Fruit fly (Drosophila melanogaster): ENCODE data around the gene red.

The red gene

dm6 chr3R:14288669-14289383 lies at the start of gene red:
Gene red, plus strand, starts transcription at chr3R:14289071.
- TF ChIP-seq CG17806 (tag; optimal IDR thresholded peaks at IDR 0.05) (no peak), CG10348 (GFP tag; IDR thresholded peaks at IDR 0.05) (no peak), CG34367 (tag; optimal IDR thresholded peaks at IDR 0.05) (no peak), CG15710 (tag; optimal IDR thresholded peaks at IDR 0.05) (no peak), CG32121 (GFP tag; IDR thresholded peaks at IDR 0.05) (0 out of 2 replicates have a peak, but pooled peaks have one; percentile 11), CG12605 (GFP tag; IDR thresholded peaks at IDR 0.05) (peak; percentile 25; the same call in 1 of the 2 replicates), CG8159 (tag; optimal IDR thresholded peaks at IDR 0.05) (peak; percentile 9), Pif1A (GFP tag; optimal IDR thresholded peaks at IDR 0.05) (peak; percentile 14), CG4496 (GFP tag; IDR thresholded peaks at IDR 0.05) (peak; percentile 52; the same call in 1 of the 3 replicates), Ets98B (GFP tag; IDR thresholded peaks at IDR 0.05) (peak; percentile 57), gl (tag; optimal IDR thresholded peaks at IDR 0.05) (no peak), Pif1B (GFP tag; optimal IDR thresholded peaks at IDR 0.05) (peak; percentile 49), rn (GFP tag; IDR thresholded peaks at IDR 0.05) (no peak), Snoo (tag; optimal IDR thresholded peaks at IDR 0.05) (no peak), CG8301 (tag; optimal IDR thresholded peaks at IDR 0.05) (peak; percentile 56), CG13204 (GFP tag; optimal IDR thresholded peaks at IDR 0.05) (peak; percentile 4), D1 (tag; optimal IDR thresholded peaks at IDR 0.05) (peak; percentile 12), EcR (GFP tag; optimal IDR thresholded peaks at IDR 0.05) (peak; percentile 57), fd96Ca (GFP tag; IDR thresholded peaks at IDR 0.05) (no peak; the same call in 2 of the 3 replicates), CG9948 (tag; optimal IDR thresholded peaks at IDR 0.05) (no peak), CG14655 (GFP tag; optimal IDR thresholded peaks at IDR 0.05) (peak; percentile 59)

- TF ChIP-seq CG10348 (GFP tag; IDR thresholded peaks at IDR 0.05) (no peak), CG15710 (tag; optimal IDR thresholded peaks at IDR 0.05) (no peak), EcR (GFP tag; optimal IDR thresholded peaks at IDR 0.05) (no peak), CG9948 (tag; optimal IDR thresholded peaks at IDR 0.05) (no peak), Pif1B (GFP tag; optimal IDR thresholded peaks at IDR 0.05) (no peak), CG8301 (tag; optimal IDR thresholded peaks at IDR 0.05) (no peak), Snoo (tag; optimal IDR thresholded peaks at IDR 0.05) (no peak), CG17806 (tag; optimal IDR thresholded peaks at IDR 0.05) (no peak), CG14655 (GFP tag; optimal IDR thresholded peaks at IDR 0.05) (no peak), CG32121 (GFP tag; IDR thresholded peaks at IDR 0.05) (no peak), CG4496 (GFP tag; IDR thresholded peaks at IDR 0.05) (no peak), CG13204 (GFP tag; optimal IDR thresholded peaks at IDR 0.05) (no peak), gl (tag; optimal IDR thresholded peaks at IDR 0.05) (no peak), CG12605 (GFP tag; IDR thresholded peaks at IDR 0.05) (no peak), Pif1A (GFP tag; optimal IDR thresholded peaks at IDR 0.05) (no peak), D1 (tag; optimal IDR thresholded peaks at IDR 0.05) (no peak), CG8159 (tag; optimal IDR thresholded peaks at IDR 0.05) (no peak), fd96Ca (GFP tag; IDR thresholded peaks at IDR 0.05) (no peak)
These were observed 44.3 kb upstream of the red start, which contains the start of gene CG43291 for dm6 chr3R:14244577-14244976. Gene CG43291, minus strand, starts transcription at chr3R:14244677.

dm6 chr3R:14245371-14245770 lies 43.5 kb upstream of the red start, which contains the start of gene CG9616:
Gene CG9616, minus strand, starts transcription at chr3R:14245471.
- TF ChIP-seq CG8159 (tag; optimal IDR thresholded peaks at IDR 0.05) (no peak), rn (GFP tag; IDR thresholded peaks at IDR 0.05) (no peak), D1 (tag; optimal IDR thresholded peaks at IDR 0.05) (no peak), Ets98B (GFP tag; IDR thresholded peaks at IDR 0.05) (no peak), CG12605 (GFP tag; IDR thresholded peaks at IDR 0.05) (no peak), CG10348 (GFP tag; IDR thresholded peaks at IDR 0.05) (no peak), CG15710 (tag; optimal IDR thresholded peaks at IDR 0.05) (no peak), EcR (GFP tag; optimal IDR thresholded peaks at IDR 0.05) (no peak), Pif1B (GFP tag; optimal IDR thresholded peaks at IDR 0.05) (no peak), Pif1A (GFP tag; optimal IDR thresholded peaks at IDR 0.05) (no peak), CG34367 (tag; optimal IDR thresholded peaks at IDR 0.05) (no peak), CG8301 (tag; optimal IDR thresholded peaks at IDR 0.05) (no peak), CG4496 (GFP tag; IDR thresholded peaks at IDR 0.05) (no peak), CG32121 (GFP tag; IDR thresholded peaks at IDR 0.05) (no peak), gl (tag; optimal IDR thresholded peaks at IDR 0.05) (no peak), CG17806 (tag; optimal IDR thresholded peaks at IDR 0.05) (no peak)

dm6 chr3R:14255808-14256207 lies 33.1 kb upstream of the red start, which contains the start of gene CG43179:
Gene CG43179, plus strand, starts transcription at chr3R:14256108.
- TF ChIP-seq Ets98B (GFP tag; IDR thresholded peaks at IDR 0.05), result no peak
- no peak for TF ChIP-seq CG13204 (GFP tag; optimal IDR thresholded peaks at IDR 0.05)
- no peak for TF ChIP-seq rn (GFP tag; IDR thresholded peaks at IDR 0.05)
- no peak for TF ChIP-seq CG8159 (tag; optimal IDR thresholded peaks at IDR 0.05)
- TF ChIP-seq CG12605 (GFP tag; IDR thresholded peaks at IDR 0.05), result no peak
- TF ChIP-seq fd96Ca (GFP tag; IDR thresholded peaks at IDR 0.05), result no peak
- no peak for TF ChIP-seq EcR (GFP tag; optimal IDR thresholded peaks at IDR 0.05)
- TF ChIP-seq CG4496 (GFP tag; IDR thresholded peaks at IDR 0.05), result no peak
- TF ChIP-seq gl (tag; optimal IDR thresholded peaks at IDR 0.05), result no peak
- no peak for TF ChIP-seq CG17806 (tag; optimal IDR thresholded peaks at IDR 0.05)
- no peak for TF ChIP-seq CG34367 (tag; optimal IDR thresholded peaks at IDR 0.05)
- TF ChIP-seq CG15710 (tag; optimal IDR thresholded peaks at IDR 0.05), result no peak
- no peak for TF ChIP-seq CG10348 (GFP tag; IDR thresholded peaks at IDR 0.05)
- no peak for TF ChIP-seq CG9948 (tag; optimal IDR thresholded peaks at IDR 0.05)
- TF ChIP-seq CG8301 (tag; optimal IDR thresholded peaks at IDR 0.05), result no peak
- no peak for TF ChIP-seq Pif1B (GFP tag; optimal IDR thresholded peaks at IDR 0.05)

- no peak for TF ChIP-seq Ets98B (GFP tag; IDR thresholded peaks at IDR 0.05)
- TF ChIP-seq CG14655 (GFP tag; optimal IDR thresholded peaks at IDR 0.05), result no peak
- no peak for TF ChIP-seq CG17806 (tag; optimal IDR thresholded peaks at IDR 0.05)
- no peak for TF ChIP-seq CG15710 (tag; optimal IDR thresholded peaks at IDR 0.05)
These were observed 29.1 kb upstream of the red start, which contains the start of gene MetRS-m for dm6 chr3R:14259821-14260220. Gene MetRS-m, minus strand, starts transcription at chr3R:14259991.

Data from whole organism, pupa.